Fruit fly (Drosophila melanogaster) whole organism, wandering third instar larva: ENCODE data around the gene HERC2.
"Not testable (repeated sequence)": the region's sequence is repeated elsewhere in the genome, so short reads cannot be mapped to it uniquely, and the experiment has no call there.

Source experiments
- Abd-B ChIP-seq: fragments of >200 bp; optimal IDR thresholded peaks from 2 replicates; lab custom pipeline; 2017; ENCODE audit warnings: missing biosample characterization, missing genetic modification characterization
- CG32264 ChIP-seq: fragments of 200-800 bp; sonication (Bioruptor generic); optimal IDR thresholded peaks from 2 replicates; lab custom pipeline; 2016; ENCODE audit warnings: missing biosample characterization, missing genetic modification characterization
- CrebA ChIP-seq: fragments of 200-800 bp; sonication (Bioruptor generic); optimal IDR thresholded peaks from 2 replicates; lab custom pipeline; 2016; ENCODE audit warnings: missing biosample characterization, mild to moderate bottlenecking, missing genetic modification characterization, borderline replicate concordance
- Dfd ChIP-seq: fragments of >200 bp; optimal IDR thresholded peaks from 2 replicates; lab custom pipeline; 2017; ENCODE audit warnings: missing biosample characterization, missing genetic modification characterization
- Dif ChIP-seq: fragments of 200-275, 200-300 bp; sonication (Bioruptor generic); optimal IDR thresholded peaks from 2 replicates; lab custom pipeline; 2018; ENCODE audit warnings: missing biosample characterization, missing genetic modification characterization; ENCODE audit not compliant: partially characterized antibody
- Hr78 ChIP-seq: fragments of >200 bp; optimal IDR thresholded peaks from 2 replicates; lab custom pipeline; 2017; ENCODE audit warnings: missing biosample characterization, missing genetic modification characterization
- Hr83 ChIP-seq: fragments of 200-300 bp; sonication (Bioruptor generic); optimal IDR thresholded peaks from 2 replicates; lab custom pipeline; 2016; ENCODE audit warnings: missing biosample characterization, mild to moderate bottlenecking, missing genetic modification characterization, moderate library complexity; ENCODE audit not compliant: poor library complexity, severe bottlenecking
- Mio ChIP-seq: sonication (Bioruptor generic); optimal IDR thresholded peaks from 2 replicates; lab custom pipeline; 2016; ENCODE audit warnings: missing biosample characterization, missing genetic modification characterization
- Myc ChIP-seq: fragments of >200 bp; optimal IDR thresholded peaks from 2 replicates; lab custom pipeline; 2017
- N ChIP-seq: fragments of >200 bp; optimal IDR thresholded peaks from 2 replicates; lab custom pipeline; 2018; ENCODE audit warnings: missing biosample characterization, missing external identifiers, missing genetic modification characterization
- OdsH ChIP-seq: fragments of 200-800 bp; sonication (Bioruptor generic); optimal IDR thresholded peaks from 2 replicates; lab custom pipeline; 2016; ENCODE audit warnings: missing biosample characterization, mild to moderate bottlenecking, missing genetic modification characterization
- Rel ChIP-seq, 2 experiments: fragments of 200-800 bp; sonication (Bioruptor generic) in 1 of 2; optimal IDR thresholded peaks; 2 replicates in 1 of 2; 3 replicates in 1 of 2; lab custom pipeline; 2016 to 2019; ENCODE audit warnings: mild to moderate bottlenecking in 2 of 2, missing biosample characterization in 2 of 2, missing genetic modification characterization in 2 of 2, moderate library complexity in 1 of 2
- Vsx2 ChIP-seq: fragments of 200-300, 225-300 bp; sonication (Bioruptor generic); optimal IDR thresholded peaks from 2 replicates; lab custom pipeline; 2018; ENCODE audit warnings: missing biosample characterization, missing genetic modification characterization; ENCODE audit not compliant: partially characterized antibody
- dl ChIP-seq, 2 experiments: fragments of 175-275, 200-275 bp in 1 of 2; fragments of 200-275 bp in 1 of 2; sonication (Bioruptor generic); optimal IDR thresholded peaks; lab custom pipeline; 2018; ENCODE audit warnings: mild to moderate bottlenecking in 2 of 2, missing biosample characterization in 2 of 2, missing genetic modification characterization in 2 of 2, moderate library complexity in 2 of 2; ENCODE audit not compliant: partially characterized antibody in 2 of 2, insufficient read depth in 1 of 2
- dmrt93B ChIP-seq: fragments of 200-800 bp; sonication (Bioruptor generic); optimal IDR thresholded peaks from 2 replicates; lab custom pipeline; 2018; ENCODE audit warnings: missing biosample characterization, mild to moderate bottlenecking, missing genetic modification characterization
- dsf ChIP-seq: sonication (Bioruptor generic); optimal IDR thresholded peaks from 2 replicates; lab custom pipeline; 2016; ENCODE audit warnings: missing biosample characterization, missing genetic modification characterization, borderline replicate concordance
- ey ChIP-seq: fragments of 200-800 bp; sonication (Bioruptor generic); optimal IDR thresholded peaks from 2 replicates; lab custom pipeline; 2016; ENCODE audit warnings: missing biosample characterization, missing genetic modification characterization
- foxo ChIP-seq, 2 experiments: fragments of 200-800 bp; sonication (Bioruptor generic); optimal IDR thresholded peaks; 2 replicates in 1 of 2; 3 replicates in 1 of 2; lab custom pipeline; 2016 to 2017; ENCODE audit warnings: missing biosample characterization in 2 of 2, missing genetic modification characterization in 2 of 2
- h ChIP-seq: fragments of 200-800 bp; sonication (Bioruptor generic); optimal IDR thresholded peaks from 3 replicates; lab custom pipeline; 2016; ENCODE audit warnings: missing biosample characterization, mild to moderate bottlenecking, missing genetic modification characterization
- jim ChIP-seq: fragments of 175-275, 200-325 bp; sonication (Bioruptor generic); optimal IDR thresholded peaks from 2 replicates; lab custom pipeline; 2016; ENCODE audit warnings: missing biosample characterization, mild to moderate bottlenecking, missing genetic modification characterization
- lola ChIP-seq: fragments of >200 bp; optimal IDR thresholded peaks from 2 replicates; lab custom pipeline; 2017; ENCODE audit warnings: missing biosample characterization, missing genetic modification characterization
- pan ChIP-seq: fragments of >200 bp; optimal IDR thresholded peaks from 2 replicates; lab custom pipeline; 2017
- psq ChIP-seq: fragments of 200-800 bp; sonication (Bioruptor generic); optimal IDR thresholded peaks from 3 replicates; lab custom pipeline; 2017; ENCODE audit warnings: missing biosample characterization, mild to moderate bottlenecking, missing genetic modification characterization, moderate library complexity
- rgr ChIP-seq: fragments of 200-800 bp; sonication (Bioruptor generic); optimal IDR thresholded peaks from 3 replicates; lab custom pipeline; 2016; ENCODE audit warnings: missing biosample characterization, mild to moderate bottlenecking, missing genetic modification characterization
- sage ChIP-seq: fragments of 200-800 bp; sonication (Bioruptor generic); optimal IDR thresholded peaks from 2 replicates; lab custom pipeline; 2016; ENCODE audit warnings: missing biosample characterization, mild to moderate bottlenecking, missing genetic modification characterization
- tai ChIP-seq: sonication (Bioruptor generic); optimal IDR thresholded peaks from 2 replicates; lab custom pipeline; 2016; ENCODE audit warnings: missing biosample characterization, missing genetic modification characterization
- usp ChIP-seq: fragments of >200 bp; optimal IDR thresholded peaks from 2 replicates; lab custom pipeline; 2017; ENCODE audit warnings: missing biosample characterization, missing genetic modification characterization
- woc ChIP-seq: sonication (Bioruptor generic); optimal IDR thresholded peaks from 2 replicates; lab custom pipeline; 2016; ENCODE audit warnings: missing biosample characterization, mild to moderate bottlenecking, missing genetic modification characterization

HERC2 gene

DNA sequence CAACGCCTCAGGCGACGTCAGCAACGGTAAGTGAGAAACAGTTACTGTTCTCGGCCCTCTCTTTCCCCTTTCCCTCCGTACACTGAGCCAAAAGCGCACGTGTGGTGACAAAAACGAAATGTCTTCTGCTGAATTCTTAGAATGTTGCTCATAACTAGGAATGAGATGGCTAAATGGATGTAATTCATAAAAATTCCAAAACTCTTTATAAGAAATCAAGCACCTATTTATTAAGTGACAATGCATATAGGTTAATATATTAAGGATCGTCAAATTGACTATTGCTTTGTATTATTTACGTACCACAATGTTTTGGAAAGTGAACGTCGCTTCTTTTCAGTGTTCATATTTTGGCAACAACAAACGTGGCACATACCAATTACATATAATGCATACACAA, 40.3 kb downstream of the HERC2 start:
- TF ChIP-seq Abd-B (no peak), Hr78 (GFP tag; lab: Kevin White, UChicago) (no peak), Mio (GFP tag; lab: Kevin White, UChicago) (no peak), pan (no peak), tai (GFP tag; lab: Kevin White, UChicago) (no peak), sage (GFP tag; lab: Kevin White, UChicago) (no peak), Rel (GFP tag; optimal IDR thresholded peaks at IDR 0.05; lab: Kevin White, UChicago) (no peak), Rel (tag; optimal IDR thresholded peaks at IDR 0.05; lab: Kevin White, UChicago) (no peak), Hr83 (GFP tag; lab: Kevin White, UChicago) (no peak), rgr (GFP tag; lab: Kevin White, UChicago) (no peak), foxo (GFP tag; optimal IDR thresholded peaks at IDR 0.05; lab: Kevin White, UChicago) (no peak)
- TF ChIP-seq, all 38 proteins: peak for 0

dm6 chrX:20436866-20437265, 42.7 kb downstream of the HERC2 start:
- TF ChIP-seq CG32264 (GFP tag; lab: Kevin White, UChicago) (no peak), CrebA (no peak), ey (no peak), Vsx2 (GFP tag; lab: Kevin White, UChicago) (no peak), usp (no peak), tai (GFP tag; lab: Kevin White, UChicago) (no peak), dsf (GFP tag; lab: Kevin White, UChicago) (no peak)

DNA sequence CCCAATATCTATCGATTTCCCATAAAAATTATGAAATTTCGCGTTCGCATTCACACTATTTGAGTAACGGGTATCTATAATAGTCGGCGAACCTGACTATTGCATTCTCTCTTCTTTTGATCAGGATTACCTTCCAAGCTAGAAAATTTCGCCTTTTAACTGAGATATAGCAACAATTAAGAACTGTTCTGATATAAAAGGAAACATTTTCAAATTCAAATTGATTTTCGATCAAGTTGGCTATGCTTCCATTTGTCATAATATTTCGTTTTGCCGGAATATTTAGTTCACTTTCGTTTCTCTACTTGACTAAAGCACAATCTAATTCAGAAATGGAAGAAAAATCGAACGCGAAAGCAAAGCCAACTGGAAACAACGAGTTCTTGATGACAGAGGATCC, 51.9 kb downstream of the HERC2 start, which contains the start of gene CG42578:
TSS of gene CG42578 (plus strand) at position 301 of the 400 bp plus-strand sequence.
- TF ChIP-seq CrebA; OdsH (GFP tag; lab: Kevin White, UChicago); woc (GFP tag; lab: Kevin White, UChicago): not testable (repeated sequence)

- TF ChIP-seq Abd-B (no peak), OdsH (GFP tag; lab: Kevin White, UChicago) (no peak), sage (GFP tag; lab: Kevin White, UChicago) (no peak), dmrt93B (GFP tag; lab: Kevin White, UChicago) (no peak), psq (GFP tag; lab: Kevin White, UChicago) (no peak), Hr83 (GFP tag; lab: Kevin White, UChicago) (no peak), dl (GFP tag; optimal IDR thresholded peaks at IDR 0.05; lab: Kevin White, UChicago; ENCODE audit: insufficient read depth in 1 of 2, partially characterized antibody in 2 of 2) (no peak), usp (no peak), woc (GFP tag; lab: Kevin White, UChicago) (no peak), lola (GFP tag; lab: Kevin White, UChicago) (no peak), Dfd (GFP tag; lab: Kevin White, UChicago) (no peak), Vsx2 (GFP tag; lab: Kevin White, UChicago) (no peak), h (GFP tag; lab: Kevin White, UChicago) (no peak), Rel (GFP tag; optimal IDR thresholded peaks at IDR 0.05; lab: Kevin White, UChicago) (no peak), Rel (tag; optimal IDR thresholded peaks at IDR 0.05; lab: Kevin White, UChicago) (no peak), N (GFP tag; lab: Kevin White, UChicago) (no peak), tai (GFP tag; lab: Kevin White, UChicago) (no peak), jim (GFP tag; lab: Kevin White, UChicago) (no peak), pan (no peak), Dif (GFP tag; lab: Kevin White, UChicago) (no peak)
Observed at dm6 chrX:20447865-20448584, 53.8 kb downstream of the HERC2 start.

dm6 chrX:20448828-20449427, 54.7 kb downstream of the HERC2 start, which contains the start of gene tbc:
TSS of gene tbc (plus strand) at chrX:20449331.
- TF ChIP-seq Myc (lab: Kevin White, UChicago) (peak; percentile 51), psq (GFP tag; lab: Kevin White, UChicago) (no peak)
- TF ChIP-seq, all 38 proteins: peak for 1
